Fruit fly (Drosophila melanogaster): ENCODE results near the gene hoe2.

The hoe2 gene

DNA sequence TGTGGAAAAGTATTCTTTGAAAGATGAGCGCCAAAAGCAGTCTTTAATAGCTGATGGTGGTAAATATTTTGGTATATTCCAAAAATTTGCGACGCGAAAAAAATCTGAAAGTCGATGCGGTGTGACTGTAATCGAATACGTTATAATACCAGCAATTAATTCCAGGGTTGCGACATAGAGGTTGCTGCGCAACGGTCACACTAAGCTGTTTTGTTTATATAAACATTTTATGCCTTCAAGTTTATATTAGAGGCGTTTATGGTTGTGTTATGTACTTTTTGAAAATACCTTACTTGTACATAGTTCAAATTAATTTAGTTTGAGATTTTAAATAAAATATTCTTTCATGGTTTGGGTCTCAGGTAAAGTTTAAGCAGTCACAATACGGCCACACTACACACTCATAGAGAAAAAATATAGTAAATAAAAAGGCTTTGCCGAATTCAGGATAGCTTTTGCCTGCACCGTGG lies 35.1 kb upstream of the hoe2 start, which contains the start of gene CG14043 (continued):
- TF ChIP-seq Scr (GFP tag; IDR thresholded peaks at IDR 0.05; ENCODE audit: partially characterized antibody) (0 out of 2 replicates have a peak, but pooled peaks have one; percentile 28), row (GFP tag; IDR thresholded peaks at IDR 0.05) (peak; percentile 55), zen (tag; optimal IDR thresholded peaks at IDR 0.05) (peak; percentile 68), ro (GFP tag; IDR thresholded peaks at IDR 0.05) (no peak), Med (GFP tag) (peak; percentile 73), ara (GFP tag; IDR thresholded peaks at IDR 0.05) (no peak), sima (GFP tag; optimal IDR thresholded peaks at IDR 0.05) (no peak), danr (GFP tag; IDR thresholded peaks at IDR 0.05) (no peak), Dad (GFP tag; optimal IDR thresholded peaks at IDR 0.05) (no peak), CG32532 (GFP tag; IDR thresholded peaks at IDR 0.05) (0 out of 2 replicates have a peak, but pooled peaks have one; percentile 21), dmrt11E (tag; optimal IDR thresholded peaks at IDR 0.05) (no peak), PHDP (tag; optimal IDR thresholded peaks at IDR 0.05) (no peak), CG6813 (GFP tag; optimal IDR thresholded peaks at IDR 0.05) (no peak), CG10979 (tag; optimal IDR thresholded peaks at IDR 0.05) (no peak), knrl (GFP tag; IDR thresholded peaks at IDR 0.05; ENCODE audit: partially characterized antibody) (no peak; the same call in 2 of the 3 replicates), CG14050 (GFP tag; IDR thresholded peaks at IDR 0.05) (no peak), CG14441 (GFP tag; IDR thresholded peaks at IDR 0.05) (no peak), pb (GFP tag; optimal IDR thresholded peaks at IDR 0.05) (no peak), Ssrp (tag; optimal IDR thresholded peaks at IDR 0.05) (no peak), CG4617 (GFP tag; optimal IDR thresholded peaks at IDR 0.05; ENCODE audit: borderline replicate concordance) (peak; percentile 92), mam (GFP tag; optimal IDR thresholded peaks at IDR 0.05) (peak; percentile 36), grau (tag; optimal IDR thresholded peaks at IDR 0.05) (peak; percentile 31), GATAe (GFP tag; conservative IDR thresholded peaks at IDR 0.05) (no peak), hbn (GFP tag; IDR thresholded peaks at IDR 0.05; ENCODE audit: partially characterized antibody) (peak; percentile 38; the same call in 1 of the 2 replicates), CG16813 (GFP tag; IDR thresholded peaks at IDR 0.05; ENCODE audit: partially characterized antibody) (no peak), slou (GFP tag; optimal IDR thresholded peaks at IDR 0.05) (peak; percentile 61), amos (GFP tag; IDR thresholded peaks at IDR 0.05; ENCODE audit: partially characterized antibody) (no peak), Poxn (GFP tag; IDR thresholded peaks at IDR 0.05) (no peak), psq (GFP tag; optimal IDR thresholded peaks at IDR 0.05) (no peak), Blimp-1 (GFP tag; optimal IDR thresholded peaks at IDR 0.05) (no peak), Oaz (GFP tag; IDR thresholded peaks at IDR 0.05) (no peak), CG2129 (GFP tag; IDR thresholded peaks at IDR 0.05; ENCODE audit: partially characterized antibody) (no peak), CG16779 (GFP tag; IDR thresholded peaks at IDR 0.05) (no peak), scrt (GFP tag; optimal IDR thresholded peaks at IDR 0.05) (no peak), Dbx (GFP tag; IDR thresholded peaks at IDR 0.05) (no peak), dysf (GFP tag; IDR thresholded peaks at IDR 0.05) (no peak), bsh (GFP tag; optimal IDR thresholded peaks at IDR 0.05) (no peak), Myb (GFP tag; optimal IDR thresholded peaks at IDR 0.05) (peak; percentile 56), CG7745 (tag; optimal IDR thresholded peaks at IDR 0.05) (no peak), Six4 (GFP tag; optimal IDR thresholded peaks at IDR 0.05) (no peak), CG9215 (GFP tag; IDR thresholded peaks at IDR 0.05) (no peak), oc (tag; optimal IDR thresholded peaks at IDR 0.05) (no peak), CG4730 (GFP tag; IDR thresholded peaks at IDR 0.05) (no peak), bowl (GFP tag; IDR thresholded peaks at IDR 0.05) (no peak), CG33213 (GFP tag; optimal IDR thresholded peaks at IDR 0.05) (peak; percentile 61), CG11696 (GFP tag; IDR thresholded peaks at IDR 0.05) (no peak), CG30431 (GFP tag; optimal IDR thresholded peaks at IDR 0.05) (no peak), lbe (GFP tag; optimal IDR thresholded peaks at IDR 0.05) (no peak), CG9609 (GFP tag; optimal IDR thresholded peaks at IDR 0.05) (no peak), crol (GFP tag; IDR thresholded peaks at IDR 0.05) (no peak), CG6175 (GFP tag; IDR thresholded peaks at IDR 0.05) (no peak)

All from whole organism, embryonic.